Fruit fly (Drosophila melanogaster) whole organism, larva: ENCODE data around the gene Xrp1.

ENCODE experiments used
- noc ChIP-seq: fragments of 200-800 bp; sonication (Bioruptor generic); optimal IDR thresholded peaks from 3 replicates; lab custom pipeline; 2019; ENCODE audit warnings: missing biosample characterization, mild to moderate bottlenecking, missing genetic modification characterization, moderate library complexity

The Xrp1 gene

DNA sequence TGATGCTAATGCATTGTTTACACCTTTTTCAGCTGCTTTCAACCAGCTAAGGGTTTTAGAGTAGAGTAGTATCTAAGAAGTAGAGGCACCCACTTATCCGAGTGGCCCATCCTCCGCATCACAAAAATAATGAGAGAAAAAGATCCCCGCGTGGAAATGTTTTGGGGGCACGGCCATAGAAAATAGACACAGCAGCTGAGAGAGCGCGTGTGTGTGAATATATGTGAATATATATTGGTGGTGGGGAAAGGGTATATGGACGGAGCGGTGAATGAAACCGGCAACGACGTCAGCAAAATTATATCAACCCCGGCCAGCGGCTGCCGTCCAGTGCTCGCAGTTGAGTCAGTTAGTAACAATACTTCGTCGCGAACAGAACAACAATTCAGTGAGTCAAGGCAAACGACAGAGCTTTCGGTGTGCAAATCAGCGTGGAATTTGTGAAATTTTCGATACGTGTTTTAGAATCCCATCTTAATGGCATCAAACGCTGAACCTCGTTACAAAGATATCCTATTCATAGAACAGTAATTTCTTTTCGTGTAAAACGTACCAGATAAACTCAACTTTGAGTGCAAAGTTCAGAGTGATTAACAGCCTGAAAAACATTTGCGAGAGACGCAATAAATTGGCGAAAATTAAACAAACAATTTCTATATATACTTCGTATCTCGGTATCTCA is at the start of gene Xrp1:
TSS of gene Xrp1 (plus strand) at position 375 of the 682 bp plus-strand sequence.
- TF ChIP-seq noc (tag; lab: Kevin White, UChicago) = peak; percentile 57

DNA sequence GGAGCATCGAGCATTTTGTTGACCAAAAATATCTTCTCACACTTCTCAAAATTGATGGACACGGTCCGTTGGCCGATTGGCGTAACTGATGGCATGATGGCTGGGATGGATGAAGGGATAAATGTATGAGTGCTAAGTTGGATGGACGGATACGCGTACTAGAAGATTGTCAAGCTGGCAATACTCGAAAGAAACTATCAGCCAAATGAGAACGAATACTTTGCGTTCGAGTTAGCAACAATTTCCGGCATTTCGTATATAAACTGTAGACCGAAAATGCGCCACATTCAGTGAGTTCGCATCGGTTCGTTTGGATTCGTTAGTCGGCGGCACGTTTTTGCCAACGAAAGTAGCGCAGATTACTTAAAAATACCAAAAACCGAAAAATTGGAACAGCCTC is 39.5 kb upstream of the Xrp1 start, which contains the start of gene CG14298:
TSS of gene CG14298 (plus strand) at position 301 of the 400 bp plus-strand sequence.
- TF ChIP-seq noc (tag; lab: Kevin White, UChicago) = no peak

dm6 chr3R:18895227-18895626 is 19.5 kb upstream of the Xrp1 start:
- peak; percentile 67 for TF ChIP-seq noc (tag; lab: Kevin White, UChicago)

DNA sequence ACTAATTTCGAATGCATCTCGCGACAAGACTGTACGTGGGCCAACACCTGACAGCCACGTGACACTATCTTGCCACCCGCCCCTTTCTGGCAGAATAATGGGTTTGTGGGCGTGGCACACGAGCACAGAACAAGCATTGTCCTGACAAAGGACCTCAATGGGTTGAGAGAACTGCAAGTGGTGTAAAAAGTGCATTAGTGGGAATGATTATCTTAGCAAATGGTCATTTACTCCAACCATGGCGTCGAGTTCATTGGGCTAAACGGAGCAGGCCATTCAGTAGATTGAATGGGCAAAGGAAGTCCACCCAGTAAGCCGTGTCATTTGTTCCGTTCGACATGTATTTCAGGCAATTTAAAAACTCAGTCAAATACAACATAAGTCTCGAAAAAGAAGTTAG is 16.9 kb upstream of the Xrp1 start, which contains the start of gene CG14297:
TSS of gene CG14297 (plus strand) at position 301 of the 400 bp plus-strand sequence.
- TF ChIP-seq noc (tag; lab: Kevin White, UChicago) = no peak

dm6 chr3R:18899123-18899522 is 15.6 kb upstream of the Xrp1 start, which contains the start of gene Rh2:
Rh2 (plus strand) TSS chr3R:18899423.
- no peak for TF ChIP-seq noc (tag; lab: Kevin White, UChicago)

- no peak for TF ChIP-seq noc (tag; lab: Kevin White, UChicago)
Observed at dm6 chr3R:18902164-18902563, 12.6 kb upstream of the Xrp1 start, which contains the start of gene CG14294. CG14294 (minus strand) TSS chr3R:18902264.

DNA sequence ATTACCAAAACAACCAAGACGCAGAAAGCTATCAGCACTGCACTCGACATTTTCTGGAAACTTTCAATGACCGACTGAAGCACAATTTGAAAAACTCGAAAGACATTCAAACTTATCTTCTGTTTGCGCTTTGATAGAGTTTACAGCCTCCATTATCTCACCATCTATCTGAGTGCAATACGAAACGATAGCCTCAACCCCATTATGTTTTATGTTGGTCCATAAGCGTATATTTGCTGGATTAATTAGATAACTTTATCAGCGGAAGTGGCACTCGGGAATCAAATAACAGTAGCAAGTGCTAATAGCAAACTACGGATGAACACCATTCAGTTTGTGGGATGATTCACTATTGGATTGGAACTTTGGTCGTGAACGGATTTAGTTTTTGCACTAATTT is 11.9 kb upstream of the Xrp1 start, which contains the start of gene CG34284:
TSS of gene CG34284 (minus strand) at position 76 of the 400 bp plus-strand sequence.
- TF ChIP-seq noc (tag; lab: Kevin White, UChicago) = peak; percentile 20

DNA sequence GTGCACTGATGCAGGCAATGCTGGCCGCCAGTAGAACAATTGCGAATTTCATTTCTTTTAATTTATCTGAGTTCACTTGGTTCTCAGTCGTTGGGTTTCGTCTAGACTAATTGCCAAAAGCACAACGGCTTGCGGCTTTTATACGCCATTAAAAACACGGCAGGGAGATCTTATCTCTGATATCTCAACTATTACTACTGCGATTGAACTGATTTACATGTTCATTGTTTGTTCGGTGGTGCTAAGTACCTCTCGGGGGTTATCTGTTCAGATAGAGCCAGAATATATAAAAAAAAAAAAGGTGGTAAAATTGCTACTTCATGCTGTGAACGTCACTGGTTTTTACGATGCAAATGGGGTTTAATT is 9.2 kb upstream of the Xrp1 start, which contains the start of gene CG14292:
TSS of gene CG14292 (minus strand) at position 101 of the 366 bp plus-strand sequence.
- no peak for TF ChIP-seq noc (tag; lab: Kevin White, UChicago)

DNA sequence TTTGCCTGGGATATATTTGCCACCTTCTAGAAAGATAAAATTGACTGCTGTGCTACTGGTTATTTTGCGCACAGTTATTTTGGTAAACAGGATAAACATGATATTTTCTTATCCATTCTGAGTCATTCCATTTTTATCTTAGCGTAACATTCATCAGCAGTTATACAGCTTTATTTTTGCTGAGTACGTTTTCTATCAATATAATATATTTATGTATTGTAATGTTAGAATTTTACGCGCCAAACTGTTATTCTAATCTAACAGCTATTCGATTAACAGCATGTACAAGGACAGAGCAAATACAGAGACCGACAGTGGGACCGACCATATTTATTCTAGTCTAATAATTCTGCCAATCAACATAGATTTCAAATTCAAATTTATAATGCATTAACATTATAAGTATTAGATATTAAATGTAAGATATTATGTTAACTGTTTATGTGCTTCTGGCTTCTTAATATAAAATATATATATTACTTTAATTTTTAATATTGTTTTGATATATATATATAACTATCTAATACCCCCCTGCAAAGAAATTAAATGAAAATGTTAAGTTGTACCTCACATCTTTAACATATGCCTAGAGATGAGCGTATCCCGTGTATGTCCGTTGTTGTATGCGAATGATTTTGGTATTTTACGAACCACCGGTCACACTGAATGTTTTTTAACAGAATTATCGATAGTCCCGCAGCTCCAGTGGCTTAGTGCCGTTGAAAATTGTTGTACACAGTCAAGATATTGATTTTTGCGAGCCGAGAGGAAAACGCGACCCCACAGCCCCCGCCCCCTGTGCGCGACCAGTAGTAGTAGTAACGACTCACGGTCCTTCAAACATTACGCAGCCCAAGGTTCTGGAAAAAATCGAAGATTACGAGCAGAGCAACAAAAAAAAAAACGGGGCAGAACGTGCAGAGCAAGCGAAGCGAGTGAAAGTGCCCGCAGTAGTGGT is 8.6 kb upstream of the Xrp1 start, which contains the start of gene EndoA:
TSS of gene EndoA (plus strand) at position 689 of the 958 bp plus-strand sequence.
- peak; percentile 23 for TF ChIP-seq noc (tag; lab: Kevin White, UChicago)

DNA sequence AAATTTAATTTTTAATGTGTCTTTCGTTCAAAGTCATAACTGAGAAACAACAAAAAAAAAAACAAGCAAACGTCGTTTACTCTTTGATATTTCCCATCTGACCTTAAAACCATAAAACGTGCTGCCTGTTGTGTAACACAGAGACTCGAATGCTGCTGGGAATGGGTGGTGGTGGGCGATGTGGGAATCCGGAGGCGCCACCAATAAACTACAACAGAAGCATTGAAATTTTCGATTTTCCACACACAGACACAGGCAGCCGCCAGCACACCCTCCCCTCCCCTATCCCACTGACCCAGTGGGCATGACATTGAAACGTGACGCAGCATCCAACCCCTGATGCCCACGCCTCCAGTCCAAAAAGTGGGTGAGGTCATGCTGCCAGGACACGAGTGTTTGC is 4.4 kb upstream of the Xrp1 start:
- TF ChIP-seq noc (tag; lab: Kevin White, UChicago) = no peak

DNA sequence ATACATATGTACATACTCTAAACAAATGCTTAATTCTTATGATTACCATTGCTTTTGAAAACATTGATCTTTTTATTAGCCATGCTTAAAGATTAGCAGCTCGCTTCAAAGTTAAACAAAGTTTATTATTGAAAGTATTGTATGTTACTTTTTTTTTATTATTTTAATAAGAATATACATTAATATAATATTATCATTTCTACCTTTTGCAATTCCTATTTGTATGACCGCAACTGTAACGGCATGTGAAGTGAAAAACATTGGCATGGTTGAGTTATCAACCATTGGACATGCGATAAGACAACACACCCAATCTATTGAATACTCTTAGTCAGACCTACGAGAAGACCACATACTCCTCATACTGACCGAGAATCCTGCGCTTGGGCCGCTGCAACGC is 3.8 kb upstream of the Xrp1 start:
- peak; percentile 44 for TF ChIP-seq noc (tag; lab: Kevin White, UChicago)

DNA sequence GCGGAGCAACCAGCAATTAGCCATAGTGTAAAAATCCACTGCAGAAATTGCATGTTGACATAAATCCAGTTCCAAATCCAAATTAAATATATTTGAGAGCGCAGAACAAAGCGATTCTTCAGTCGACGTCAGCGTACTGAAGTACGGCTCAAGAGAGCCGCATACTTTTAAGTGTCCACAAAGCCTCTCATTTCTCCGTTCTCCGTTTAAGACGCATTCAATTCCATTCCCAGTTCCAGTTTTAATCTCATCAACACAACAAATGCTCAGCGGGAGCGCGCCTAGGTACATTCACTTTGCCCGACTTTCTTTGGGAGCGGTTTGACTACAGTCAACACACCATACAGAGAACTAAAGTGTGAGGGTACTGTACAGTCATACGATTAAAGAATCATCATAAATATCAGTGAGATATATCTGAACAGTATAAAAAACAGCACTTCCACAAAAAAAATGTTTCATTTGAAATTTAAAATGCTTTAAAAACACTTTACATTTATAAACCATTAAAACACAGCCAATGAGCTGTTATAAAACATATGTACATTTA is 1.9 kb upstream of the Xrp1 start, which contains the start of gene Sgsh:
TSS of gene Sgsh (minus strand) at position 141 of the 550 bp plus-strand sequence.
- TF ChIP-seq noc (tag; lab: Kevin White, UChicago) = peak; percentile 45

- no peak for TF ChIP-seq noc (tag; lab: Kevin White, UChicago)
Observed at dm6 chr3R:18913856-18914593, 743 bp upstream of the Xrp1 start.

DNA sequence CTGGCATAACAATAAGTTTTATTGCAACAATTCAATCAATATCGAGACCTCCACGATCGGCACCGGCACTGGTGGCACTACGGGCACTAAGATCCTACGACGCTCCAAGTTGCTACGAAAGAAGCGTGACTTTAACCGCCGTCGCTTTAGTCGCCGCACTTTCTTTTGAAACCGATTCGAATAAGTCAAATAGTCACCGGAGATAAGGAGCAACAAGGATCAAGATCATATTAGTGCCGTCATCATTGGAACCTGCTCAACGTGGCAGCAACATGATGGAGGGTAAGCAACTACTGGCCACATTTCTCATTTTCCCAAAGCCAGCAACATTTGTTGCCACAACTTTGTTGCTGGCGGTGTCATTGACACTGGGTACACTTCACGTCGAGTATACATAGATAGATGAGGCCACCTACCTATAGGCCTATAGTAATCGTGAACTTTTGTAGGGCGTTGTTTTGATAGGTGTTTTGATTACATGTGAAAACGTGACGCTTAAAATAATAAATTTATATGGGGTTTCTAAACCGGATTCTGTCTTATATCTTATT is 951 bp downstream of the Xrp1 start:
- no peak for TF ChIP-seq noc (tag; lab: Kevin White, UChicago)
